Worm (Caenorhabditis elegans): Measurements from ENCODE around the gene srw-122.

DNA sequence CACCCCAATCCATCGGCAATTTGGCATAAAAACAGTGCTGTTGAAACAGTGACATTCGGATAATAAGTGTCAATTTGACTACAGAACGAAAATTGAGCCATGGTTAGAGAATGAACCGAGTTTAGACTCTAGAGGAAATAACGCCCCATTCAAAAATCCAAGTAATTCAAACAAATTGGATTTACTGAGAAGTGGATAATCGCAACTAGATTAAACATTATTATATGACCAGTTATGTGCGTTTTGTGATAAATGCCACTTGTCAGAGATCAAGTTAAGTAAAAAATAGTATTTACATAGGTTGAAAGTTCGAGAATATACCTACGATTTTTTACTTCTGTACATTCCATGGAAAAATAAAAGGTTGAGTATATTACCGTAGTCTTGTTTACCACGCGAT lies 33.3 kb upstream of the srw-122 start, which contains the start of gene srw-139:
- TF ChIP-seq T23F11.4 (GFP tag; optimal IDR thresholded peaks at IDR 0.05) = no peak
- TF ChIP-seq ceh-30 (tag; optimal IDR thresholded peaks at IDR 0.05) = no peak
- TF ChIP-seq odd-2 (tag; optimal IDR thresholded peaks at IDR 0.05) = no peak

All from whole organism, late embryonic.